Worm (Caenorhabditis elegans) whole organism, L1 larva: ENCODE data around the gene vit-6.

ENCODE experiments used
- aly-2 ChIP-seq: fragments of 150-350 bp; optimal IDR thresholded peaks from 2 replicates; lab custom pipeline; 2014; ENCODE audit warnings: missing biosample characterization, missing genetic modification characterization
- ama-1 ChIP-seq: fragments of 150-350 bp; optimal IDR thresholded peaks from 2 replicates; lab custom pipeline; 2014
- elt-3 ChIP-seq, 6 experiments: fragments of 150-350 bp in 1 of 6; sonication (generic microtip); optimal IDR thresholded peaks; 2 replicates each; lab custom pipeline; 2017 to 2018; ENCODE audit warnings: missing biosample characterization in 6 of 6, missing genetic modification characterization in 6 of 6, inconsistent platforms in 1 of 6
- snu-23 ChIP-seq: sonication (generic microtip); optimal IDR thresholded peaks from 2 replicates; lab custom pipeline; 2016; ENCODE audit warnings: missing genetic modification characterization, missing compliant biosample characterization

DNA sequence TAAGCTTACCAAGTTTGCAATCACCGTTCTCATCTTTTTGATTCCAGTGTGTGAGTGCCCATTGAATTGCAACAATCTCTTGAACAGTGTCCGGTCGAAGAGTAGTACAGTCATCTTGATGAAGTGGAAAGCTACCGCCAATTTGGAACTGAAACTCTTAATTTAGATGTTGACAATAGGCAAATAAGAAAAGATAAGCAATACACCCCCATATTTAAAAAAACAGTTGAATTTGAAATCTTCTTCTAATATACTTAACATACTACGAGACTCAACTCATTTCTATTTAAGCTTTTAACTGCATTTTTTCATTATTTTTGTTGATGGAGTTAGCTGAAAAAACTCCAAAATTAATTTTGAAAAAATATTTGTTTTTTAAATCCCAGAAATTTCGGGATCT is 51.1 kb downstream of the vit-6 start:
- TF ChIP-seq aly-2 (no peak), elt-3 (tag; optimal IDR thresholded peaks at IDR 0.05; lab: Kevin White, UChicago) (no peak), snu-23 (GFP tag; lab: Kevin White, UChicago) (no peak), ama-1 (lab: Kevin White, UChicago) (no peak)
